Worm (Caenorhabditis elegans) whole organism, L4/young adult: ENCODE data around the gene F31B9.7.

Experiments used
- dao-5 ChIP-seq: sonication (generic microtip); optimal IDR thresholded peaks from 2 replicates; lab custom pipeline; 2016; ENCODE audit warnings: missing genotype, missing genetic modification characterization, moderate library complexity, missing compliant biosample characterization
- him-1 ChIP-seq: sonication (generic microtip); optimal IDR thresholded peaks from 2 replicates; lab custom pipeline; 2016; ENCODE audit warnings: missing genotype, missing genetic modification reagents, missing genetic modification characterization, missing compliant biosample characterization

DNA sequence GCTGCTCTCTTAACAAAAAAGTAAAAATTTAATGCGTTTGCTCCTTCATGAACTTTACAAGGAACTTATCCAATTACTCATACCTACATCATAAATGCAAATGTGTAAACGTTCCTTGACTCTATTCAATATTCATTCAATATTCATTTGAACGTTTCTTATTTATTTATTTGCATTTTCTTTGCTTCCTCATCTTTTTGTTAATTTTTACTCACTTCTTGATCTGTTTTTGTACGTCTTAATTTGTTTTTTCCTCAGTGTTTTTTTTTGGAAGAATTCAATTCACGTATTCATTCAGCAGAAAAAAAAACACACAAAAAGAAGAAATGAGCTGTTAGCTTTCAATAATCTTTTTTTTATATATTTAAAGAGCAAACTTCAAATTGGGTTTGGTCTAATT is 16.6 kb upstream of the F31B9.7 start:
- TF ChIP-seq him-1 (tag; lab: Kevin White, UChicago) (no peak), dao-5 (tag; lab: Kevin White, UChicago) (no peak)
